Fruit fly (Drosophila melanogaster): ENCODE measurements around the gene CG31668.

DNA sequence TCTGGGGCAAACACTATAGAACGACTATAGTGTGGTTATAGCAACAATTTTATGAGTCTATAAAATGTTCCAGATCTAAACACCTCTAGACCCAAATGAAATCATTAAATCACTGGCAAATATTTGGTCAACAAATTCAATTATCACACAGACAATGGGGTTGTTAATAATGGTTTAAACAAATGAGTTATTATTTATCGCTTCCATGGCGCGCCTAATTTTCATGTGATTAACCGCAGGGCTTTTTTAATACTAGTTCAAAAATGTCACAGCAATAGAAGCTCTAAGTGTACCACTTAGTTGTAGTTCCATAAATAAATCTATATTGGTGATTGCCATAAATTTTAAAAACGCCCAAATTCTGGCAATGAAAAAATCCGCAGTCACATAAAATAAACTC is 3.0 kb upstream of the CG31668 start, which contains the start of gene CG33124:
- no peak for TF ChIP-seq CG8478 (optimal IDR thresholded peaks at IDR 0.05)
- TF ChIP-seq CTCF (optimal IDR thresholded peaks at IDR 0.05): no peak
